Fruit fly (Drosophila melanogaster): ENCODE measurements around the gene Snx6.

Snx6 gene

DNA sequence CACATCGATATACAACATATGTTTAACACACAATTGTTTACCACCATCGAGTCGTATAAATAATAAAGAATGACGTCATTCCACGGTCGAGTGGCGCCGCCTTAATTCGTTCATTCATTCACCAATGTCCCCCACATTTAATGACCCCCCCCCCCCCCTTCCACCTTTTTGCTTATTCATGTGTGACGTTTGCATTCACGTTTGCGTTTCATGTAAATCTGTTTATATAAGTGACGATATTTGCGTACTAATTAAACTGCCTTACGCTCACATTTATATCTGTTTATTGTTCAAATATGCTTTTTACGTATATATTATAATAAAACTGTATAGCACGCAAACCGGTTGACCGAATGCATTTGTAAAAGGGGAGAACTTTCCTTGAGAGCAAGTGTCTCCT is 13.0 kb upstream of the Snx6 start:
- no peak for TF ChIP-seq Dll (optimal IDR thresholded peaks at IDR 0.05)
- TF ChIP-seq pan (optimal IDR thresholded peaks at IDR 0.05) = no peak
- no peak for TF ChIP-seq EcR (GFP tag; optimal IDR thresholded peaks at IDR 0.05)
- TF ChIP-seq CG8478 (optimal IDR thresholded peaks at IDR 0.05) = no peak

dm6 chr2L:8232389-8232788 is 11.8 kb upstream of the Snx6 start:
- TF ChIP-seq Dll (optimal IDR thresholded peaks at IDR 0.05) (no peak), psq (optimal IDR thresholded peaks at IDR 0.05) (no peak), CG8478 (optimal IDR thresholded peaks at IDR 0.05) (no peak), EcR (GFP tag; optimal IDR thresholded peaks at IDR 0.05) (no peak), usp (GFP tag; optimal IDR thresholded peaks at IDR 0.05) (no peak), pan (optimal IDR thresholded peaks at IDR 0.05) (no peak)

DNA sequence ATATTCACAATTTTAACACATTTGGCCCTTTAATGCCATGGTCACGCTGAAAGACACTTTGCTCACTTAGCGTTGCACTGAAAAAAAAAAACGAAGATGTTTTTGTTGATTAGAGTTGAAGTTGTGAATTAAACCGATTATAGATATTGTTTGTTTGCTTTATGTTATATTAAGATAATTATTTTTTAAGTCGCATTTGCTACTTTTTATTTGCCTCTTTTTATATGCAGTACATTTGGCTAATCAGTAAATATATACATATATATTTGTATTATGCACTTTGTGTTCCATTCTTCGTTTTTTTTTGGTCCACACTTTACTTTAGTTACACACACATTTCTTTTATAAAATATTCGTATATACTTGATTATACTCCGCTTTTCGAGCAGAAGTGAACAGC is 9.7 kb upstream of the Snx6 start:
- no peak for TF ChIP-seq pan (optimal IDR thresholded peaks at IDR 0.05)
- no peak for TF ChIP-seq EcR (GFP tag; optimal IDR thresholded peaks at IDR 0.05)
- no peak for TF ChIP-seq usp (GFP tag; optimal IDR thresholded peaks at IDR 0.05)
- TF ChIP-seq psq (optimal IDR thresholded peaks at IDR 0.05) = no peak
- no peak for TF ChIP-seq CG8478 (optimal IDR thresholded peaks at IDR 0.05)
- no peak for TF ChIP-seq Dll (optimal IDR thresholded peaks at IDR 0.05)

dm6 chr2L:8229628-8230027 is 9.1 kb upstream of the Snx6 start:
- TF ChIP-seq pan (optimal IDR thresholded peaks at IDR 0.05) (peak; percentile 10), EcR (GFP tag; optimal IDR thresholded peaks at IDR 0.05) (no peak), psq (optimal IDR thresholded peaks at IDR 0.05) (no peak), Dll (optimal IDR thresholded peaks at IDR 0.05) (no peak), CG8478 (optimal IDR thresholded peaks at IDR 0.05) (no peak), usp (GFP tag; optimal IDR thresholded peaks at IDR 0.05) (no peak)

dm6 chr2L:8229134-8229533 is 8.6 kb upstream of the Snx6 start:
- TF ChIP-seq CG8478 (optimal IDR thresholded peaks at IDR 0.05) = no peak
- no peak for TF ChIP-seq usp (GFP tag; optimal IDR thresholded peaks at IDR 0.05)
- TF ChIP-seq EcR (GFP tag; optimal IDR thresholded peaks at IDR 0.05) = no peak
- TF ChIP-seq Dll (optimal IDR thresholded peaks at IDR 0.05) = no peak
- TF ChIP-seq pan (optimal IDR thresholded peaks at IDR 0.05) = no peak
- TF ChIP-seq psq (optimal IDR thresholded peaks at IDR 0.05) = no peak

- no peak for TF ChIP-seq CG8478 (optimal IDR thresholded peaks at IDR 0.05)
- no peak for TF ChIP-seq EcR (GFP tag; optimal IDR thresholded peaks at IDR 0.05)
- TF ChIP-seq Dll (optimal IDR thresholded peaks at IDR 0.05) = no peak
- TF ChIP-seq usp (GFP tag; optimal IDR thresholded peaks at IDR 0.05) = no peak
- TF ChIP-seq psq (optimal IDR thresholded peaks at IDR 0.05) = no peak
- no peak for TF ChIP-seq pan (optimal IDR thresholded peaks at IDR 0.05)
Measured at dm6 chr2L:8217917-8218316, 2.6 kb downstream of the Snx6 start, which contains the start of gene CG8292. TSS of gene CG8292 (minus strand) at chr2L:8218017.

DNA sequence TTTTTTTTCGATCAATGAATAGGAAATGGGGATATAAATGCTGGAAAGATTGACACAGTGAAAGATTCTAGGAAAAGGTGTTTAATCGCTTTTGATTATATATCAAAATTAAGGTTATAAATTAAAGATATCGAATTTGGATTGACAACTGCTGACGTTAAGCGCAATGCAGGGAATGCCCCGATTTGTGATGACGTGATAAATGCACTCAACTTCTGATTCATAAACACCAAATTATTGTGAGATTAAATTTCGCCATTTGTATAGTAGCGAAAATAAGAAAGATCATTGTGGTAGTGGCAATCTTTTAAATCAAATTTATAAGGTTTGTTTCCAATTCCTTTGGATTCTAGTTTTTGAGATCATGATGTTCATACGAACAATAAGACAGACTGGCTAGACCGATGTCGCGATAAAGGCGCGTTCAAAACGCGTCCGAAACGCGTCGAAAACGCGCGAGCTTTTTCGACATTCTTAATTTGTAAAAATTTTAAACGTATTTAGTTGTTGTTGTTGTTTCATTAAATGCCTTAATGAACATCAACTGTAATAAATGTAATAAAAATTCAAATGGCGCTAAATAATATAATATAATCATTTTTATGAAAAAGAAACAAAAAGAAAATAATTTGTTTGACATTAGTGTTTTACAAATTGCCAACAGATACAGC is 5.1 kb downstream of the Snx6 start, which contains the start of gene CG8349:
Gene CG8349, plus strand, starts transcription at position 657 of the 671 bp plus-strand sequence.
- TF ChIP-seq Dll (optimal IDR thresholded peaks at IDR 0.05) = no peak
- TF ChIP-seq psq (optimal IDR thresholded peaks at IDR 0.05) = no peak
- no peak for TF ChIP-seq EcR (GFP tag; optimal IDR thresholded peaks at IDR 0.05)
- TF ChIP-seq CG8478 (optimal IDR thresholded peaks at IDR 0.05) = no peak
- no peak for TF ChIP-seq usp (GFP tag; optimal IDR thresholded peaks at IDR 0.05)
- no peak for TF ChIP-seq pan (optimal IDR thresholded peaks at IDR 0.05)

DNA sequence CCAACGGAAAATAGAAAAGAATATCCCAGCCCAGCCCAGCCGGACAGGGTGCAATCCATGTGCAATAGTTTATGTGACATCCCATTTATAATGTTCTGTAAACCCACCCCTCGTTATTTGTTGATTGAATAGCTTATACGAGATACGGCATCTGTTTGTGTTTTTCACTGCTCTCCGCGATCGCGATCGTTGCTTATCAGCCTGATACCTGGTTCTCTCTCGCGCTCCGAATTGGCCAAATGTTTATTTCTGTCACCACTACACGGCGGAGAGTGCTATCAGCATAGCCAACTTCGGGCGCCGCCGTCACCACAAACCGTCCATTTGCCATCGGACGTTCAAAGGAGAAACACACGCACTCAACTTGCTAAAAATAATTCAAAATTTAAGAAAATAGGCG is 6.6 kb downstream of the Snx6 start, which contains the start of gene CG8353:
Gene CG8353, plus strand, starts transcription at position 59 of the 400 bp plus-strand sequence.
- no peak for TF ChIP-seq Dll (optimal IDR thresholded peaks at IDR 0.05)
- no peak for TF ChIP-seq psq (optimal IDR thresholded peaks at IDR 0.05)
- TF ChIP-seq pan (optimal IDR thresholded peaks at IDR 0.05) = no peak
- TF ChIP-seq CG8478 (optimal IDR thresholded peaks at IDR 0.05) = no peak
- no peak for TF ChIP-seq EcR (GFP tag; optimal IDR thresholded peaks at IDR 0.05)
- TF ChIP-seq usp (GFP tag; optimal IDR thresholded peaks at IDR 0.05) = no peak

DNA sequence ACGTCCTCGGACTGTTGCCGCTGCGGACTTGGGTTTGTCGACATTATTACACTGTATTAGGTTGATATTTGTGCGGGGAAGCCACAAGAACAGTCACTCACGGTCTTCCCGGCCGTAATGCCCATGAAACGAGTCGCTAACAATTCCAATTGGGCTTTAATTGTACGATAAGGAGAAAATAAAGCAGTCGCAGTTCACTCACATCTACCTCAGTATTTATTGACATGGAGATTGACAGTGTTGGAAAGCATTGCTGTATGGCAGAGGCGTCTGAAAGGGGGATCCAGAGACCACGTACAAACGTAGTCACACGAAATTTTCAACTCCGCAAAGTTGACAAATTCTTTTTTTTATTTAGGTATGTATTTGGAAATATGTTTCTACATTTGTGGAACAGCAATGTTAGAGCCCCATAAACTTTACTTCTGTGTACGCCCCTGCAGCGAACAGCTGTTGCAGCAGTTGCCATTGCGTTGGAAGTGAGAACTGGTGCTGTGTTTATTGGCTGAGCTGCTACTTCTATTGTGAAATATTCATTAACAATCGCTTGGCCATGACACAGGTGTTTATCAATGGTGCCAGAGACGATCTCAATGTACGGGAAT is 7.8 kb downstream of the Snx6 start, which contains the start of the genes CG8372 and CG8360:
Gene CG8372, minus strand, starts transcription at position 237 of the 605 bp plus-strand sequence.
Gene CG8360, plus strand, starts transcription at position 294 of the 605 bp plus-strand sequence.
- TF ChIP-seq psq (optimal IDR thresholded peaks at IDR 0.05) = no peak
- TF ChIP-seq EcR (GFP tag; optimal IDR thresholded peaks at IDR 0.05) = peak in 1 of 2 experiments; percentile 68

DNA sequence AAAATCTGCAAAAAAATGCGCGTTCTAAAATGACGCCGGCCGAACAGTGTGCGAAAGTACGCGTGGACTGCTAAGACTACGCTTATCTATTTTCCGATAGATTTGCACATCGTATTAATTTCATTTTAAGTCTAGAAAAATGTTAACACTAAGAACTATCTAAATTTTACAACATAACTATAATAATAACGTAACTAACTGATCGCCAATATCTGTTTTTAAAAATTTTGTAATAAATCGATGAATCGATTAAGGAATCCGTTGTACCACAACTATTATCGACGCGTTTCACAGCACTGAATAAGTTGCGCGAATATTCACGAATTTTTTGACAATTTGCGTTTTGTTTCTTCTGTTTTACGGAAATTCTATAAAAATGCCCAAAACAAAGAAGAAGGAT is 9.5 kb downstream of the Snx6 start, which contains the start of gene Ssb-c31a:
Gene Ssb-c31a, plus strand, starts transcription at position 278 of the 400 bp plus-strand sequence.
- no peak for TF ChIP-seq CG8478 (optimal IDR thresholded peaks at IDR 0.05)
- no peak for TF ChIP-seq Dll (optimal IDR thresholded peaks at IDR 0.05)
- no peak for TF ChIP-seq usp (GFP tag; optimal IDR thresholded peaks at IDR 0.05)
- no peak for TF ChIP-seq psq (optimal IDR thresholded peaks at IDR 0.05)
- TF ChIP-seq pan (optimal IDR thresholded peaks at IDR 0.05) = no peak
- no peak for TF ChIP-seq EcR (GFP tag; optimal IDR thresholded peaks at IDR 0.05)

DNA sequence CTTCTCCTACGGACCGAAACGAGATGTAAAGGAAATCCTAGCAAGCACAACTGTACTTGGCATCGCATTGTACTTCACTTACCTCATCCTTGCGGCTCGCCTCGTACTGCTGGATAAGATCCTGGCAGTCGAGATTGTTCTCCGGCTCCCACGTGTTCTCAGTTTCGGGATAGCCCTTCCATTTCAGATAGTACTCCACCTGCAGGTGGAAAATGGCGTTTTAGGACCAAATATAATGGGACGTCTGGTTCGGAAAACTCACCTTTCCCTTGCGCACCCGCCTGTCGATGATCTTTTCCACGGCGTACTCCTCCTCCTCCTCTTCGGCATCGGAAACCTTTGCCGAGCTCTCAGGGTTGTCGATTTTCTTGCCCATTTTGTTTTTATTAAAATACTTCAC is 10.1 kb downstream of the Snx6 start:
- TF ChIP-seq pan (optimal IDR thresholded peaks at IDR 0.05) = no peak
- no peak for TF ChIP-seq CG8478 (optimal IDR thresholded peaks at IDR 0.05)
- no peak for TF ChIP-seq EcR (GFP tag; optimal IDR thresholded peaks at IDR 0.05)
- TF ChIP-seq psq (optimal IDR thresholded peaks at IDR 0.05) = no peak
- no peak for TF ChIP-seq Dll (optimal IDR thresholded peaks at IDR 0.05)
- TF ChIP-seq usp (GFP tag; optimal IDR thresholded peaks at IDR 0.05) = no peak

- TF ChIP-seq EcR (GFP tag; optimal IDR thresholded peaks at IDR 0.05) = no peak
- no peak for TF ChIP-seq pan (optimal IDR thresholded peaks at IDR 0.05)
- TF ChIP-seq usp (GFP tag; optimal IDR thresholded peaks at IDR 0.05) = no peak
- TF ChIP-seq Dll (optimal IDR thresholded peaks at IDR 0.05) = no peak
- no peak for TF ChIP-seq CG8478 (optimal IDR thresholded peaks at IDR 0.05)
- no peak for TF ChIP-seq psq (optimal IDR thresholded peaks at IDR 0.05)
Measured at dm6 chr2L:8209362-8209761, 11.2 kb downstream of the Snx6 start.
